Worm (Caenorhabditis elegans) whole organism, L4 larva: ENCODE measurements around the gene sahd-1.

ENCODE experiments used
- ZK546.5 ChIP-seq, 2 experiments: sonication (generic microtip); optimal IDR thresholded peaks; 2 replicates each; lab custom pipeline; 2017; ENCODE audit warnings: missing biosample characterization in 2 of 2, missing genetic modification characterization in 2 of 2
- ama-1 ChIP-seq: fragments of 150-350 bp; optimal IDR thresholded peaks from 2 replicates; lab custom pipeline; 2014; ENCODE audit warnings: inconsistent platforms, mixed read lengths
- ceh-62 ChIP-seq: sonication (generic microtip); optimal IDR thresholded peaks from 2 replicates; lab custom pipeline; 2017; ENCODE audit warnings: missing biosample characterization, missing genetic modification characterization
- ceh-82 ChIP-seq: sonication (generic microtip); optimal IDR thresholded peaks from 2 replicates; lab custom pipeline; 2017; ENCODE audit warnings: missing biosample characterization, missing genetic modification characterization
- ctbp-1 ChIP-seq: fragments of 200-800 bp; sonication (Bioruptor generic); IDR thresholded peaks from 2 replicates; pipeline ENCODE4 v1.3.6; 2022; ENCODE audit warnings: missing genetic modification reagents, missing genetic modification characterization, missing compliant biosample characterization
- dve-1 ChIP-seq: sonication (generic microtip); optimal IDR thresholded peaks from 2 replicates; lab custom pipeline; 2017; ENCODE audit warnings: antibody characterized with exemption, mild to moderate bottlenecking, missing genetic modification characterization, missing compliant biosample characterization; ENCODE audit not compliant: insufficient read depth
- egl-27 ChIP-seq: sonication (generic microtip); optimal IDR thresholded peaks from 3 replicates; lab custom pipeline; 2017; ENCODE audit warnings: missing biosample characterization, missing genetic modification reagents, missing genetic modification characterization
- fkh-10 ChIP-seq: fragments of 150-350 bp; optimal IDR thresholded peaks from 2 replicates; lab custom pipeline; 2014; ENCODE audit warnings: missing biosample characterization, missing genetic modification reagents, missing genetic modification characterization
- lin-13 ChIP-seq: fragments of 150-350 bp; optimal IDR thresholded peaks from 2 replicates; lab custom pipeline; 2014; ENCODE audit warnings: missing biosample characterization, missing genetic modification reagents, missing genetic modification characterization
- nhr-111 ChIP-seq: fragments of 200-800 bp; sonication (Bioruptor generic); optimal IDR thresholded peaks from 2 replicates; lab custom pipeline; 2018; ENCODE audit warnings: mild to moderate bottlenecking, missing genetic modification characterization, missing compliant biosample characterization
- nhr-48 ChIP-seq: sonication (generic microtip); optimal IDR thresholded peaks from 2 replicates; lab custom pipeline; 2016; ENCODE audit warnings: mild to moderate bottlenecking, missing genetic modification characterization, missing compliant biosample characterization
- unc-39 ChIP-seq: sonication (generic microtip); optimal IDR thresholded peaks from 2 replicates; lab custom pipeline; 2017; ENCODE audit warnings: missing biosample characterization, missing genetic modification characterization
- unc-62 ChIP-seq, 3 experiments: fragments of 150-350 bp in 1 of 3; sonication (generic microtip); optimal IDR thresholded peaks in 2 of 3; peaks in 1 of 3; 1 replicate in 1 of 3; 2 replicates in 2 of 3; lab custom pipeline; 2014 to 2017; ENCODE audit warnings: missing biosample characterization in 3 of 3, missing genetic modification characterization in 3 of 3, missing genetic modification reagents in 3 of 3, missing genotype in 1 of 3
- zip-11 ChIP-seq: fragments of 200-800 bp; sonication (Bioruptor generic); IDR thresholded peaks from 2 replicates; pipeline ENCODE4 v1.3.6; 2022; ENCODE audit warnings: missing genetic modification characterization, missing compliant biosample characterization

DNA sequence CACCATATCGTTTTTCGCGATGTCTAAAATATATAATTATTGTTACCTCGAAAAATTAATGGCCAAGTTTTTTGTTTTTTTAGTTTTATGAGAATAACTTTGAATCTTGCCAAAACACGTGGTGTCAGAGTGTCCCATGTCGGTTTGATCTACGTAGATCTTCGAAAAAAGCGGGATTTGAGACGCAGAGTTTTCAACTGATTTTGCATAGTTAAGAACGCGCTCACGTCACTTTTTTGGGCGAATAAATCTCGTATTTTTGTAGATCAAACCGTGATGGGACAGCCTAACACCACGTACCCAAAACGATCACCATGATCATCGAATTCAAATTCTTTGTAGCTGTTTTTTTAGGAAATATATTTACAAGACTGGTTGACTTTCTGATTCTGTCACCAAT lies 17.2 kb downstream of the sahd-1 start:
- TF ChIP-seq fkh-10 (no peak), nhr-48 (tag; lab: Kevin White, UChicago) (no peak), ceh-62 (tag; lab: Kevin White, UChicago) (no peak), egl-27 (tag; lab: Kevin White, UChicago) (no peak), lin-13 (GFP tag; lab: Kevin White, UChicago) (no peak), zip-11 (GFP tag; lab: Robert Waterston, UW) (no peak), ZK546.5 (tag; optimal IDR thresholded peaks at IDR 0.05; lab: Kevin White, UChicago) (no peak), unc-39 (no peak), ama-1 (no peak), ctbp-1 (GFP tag; lab: Robert Waterston, UW) (no peak), unc-62 (GFP tag; optimal IDR thresholded peaks at IDR 0.05 in 1 of 2; lab: Kevin White, UChicago) (no peak), unc-62 (tag; optimal IDR thresholded peaks at IDR 0.05; lab: Kevin White, UChicago) (no peak), nhr-111 (GFP tag; lab: Kevin White, UChicago) (no peak), dve-1 (tag; lab: Kevin White, UChicago) (no peak), ceh-82 (no peak)
